Worm (Caenorhabditis elegans) whole organism, early embryonic: ENCODE measurements around the gene R07A4.2.

Experiments used
- B0310.2 ChIP-seq: sonication (generic microtip); optimal IDR thresholded peaks from 2 replicates; lab custom pipeline; 2016; ENCODE audit warnings: mild to moderate bottlenecking, missing genetic modification characterization, missing compliant biosample characterization
- F13C5.2 ChIP-seq: sonication (generic microtip); optimal IDR thresholded peaks from 2 replicates; lab custom pipeline; 2017; ENCODE audit warnings: mild to moderate bottlenecking, missing genetic modification characterization, inconsistent platforms, missing compliant biosample characterization
- aly-1 ChIP-seq: sonication (generic microtip); optimal IDR thresholded peaks from 2 replicates; lab custom pipeline; 2016; ENCODE audit warnings: missing genetic modification characterization, missing compliant biosample characterization
- ama-1 ChIP-seq: fragments of 150-350 bp; optimal IDR thresholded peaks from 2 replicates; lab custom pipeline; 2014
- ceh-13 ChIP-seq: fragments of 200-800 bp; sonication (Bioruptor generic); optimal IDR thresholded peaks from 2 replicates; lab custom pipeline; 2018; ENCODE audit warnings: mild to moderate bottlenecking, missing genetic modification characterization, missing compliant biosample characterization
- ceh-36 ChIP-seq: sonication (generic microtip); optimal IDR thresholded peaks from 2 replicates; lab custom pipeline; 2016; ENCODE audit warnings: missing genetic modification characterization, inconsistent platforms, missing compliant biosample characterization
- ets-7 ChIP-seq: sonication (generic microtip); optimal IDR thresholded peaks from 2 replicates; lab custom pipeline; 2016; ENCODE audit warnings: missing genotype, missing genetic modification characterization, missing compliant biosample characterization
- flt-1 ChIP-seq: fragments of 200-800 bp; sonication (Bioruptor generic); IDR thresholded peaks from 2 replicates; pipeline ENCODE4 v1.3.6; 2022; ENCODE audit warnings: missing genetic modification characterization, missing compliant biosample characterization
- hmbx-1 ChIP-seq: sonication (generic microtip); optimal IDR thresholded peaks from 2 replicates; lab custom pipeline; 2016; ENCODE audit warnings: mild to moderate bottlenecking, missing genetic modification characterization, missing compliant biosample characterization
- hmg-4 ChIP-seq: fragments of 200-800 bp; sonication (Bioruptor generic); optimal IDR thresholded peaks from 2 replicates; lab custom pipeline; 2018; ENCODE audit warnings: mild to moderate bottlenecking, missing genetic modification characterization, missing compliant biosample characterization
- hnd-1 ChIP-seq: sonication (generic microtip); optimal IDR thresholded peaks from 2 replicates; lab custom pipeline; 2016; ENCODE audit warnings: missing genetic modification characterization, missing compliant biosample characterization
- pes-1 ChIP-seq: fragments of 200-800 bp; sonication (Bioruptor generic); IDR thresholded peaks from 2 replicates; pipeline ENCODE4 v1.3.6; 2022; ENCODE audit warnings: missing genetic modification reagents, missing genetic modification characterization, missing compliant biosample characterization
- scrt-1 ChIP-seq: fragments of 200-800 bp; sonication (Bioruptor generic); IDR thresholded peaks from 2 replicates; pipeline ENCODE4 v1.3.6; 2022; ENCODE audit warnings: missing genetic modification characterization, missing compliant biosample characterization
- sea-1 ChIP-seq: fragments of 200-800 bp; sonication (Bioruptor generic); conservative IDR thresholded peaks from 2 replicates; pipeline ENCODE4 v1.3.6; 2022; ENCODE audit warnings: missing genetic modification characterization, missing compliant biosample characterization
- tbx-11 ChIP-seq: fragments of 200-800 bp; sonication (Bioruptor generic); IDR thresholded peaks from 2 replicates; pipeline ENCODE4 v1.3.6; 2022; ENCODE audit warnings: missing genetic modification characterization, missing compliant biosample characterization
- tbx-37 ChIP-seq: fragments of 200-800 bp; sonication (Bioruptor generic); conservative IDR thresholded peaks from 2 replicates; pipeline ENCODE4 v1.3.6; 2022; ENCODE audit warnings: missing genetic modification reagents, missing genetic modification characterization, missing compliant biosample characterization
- tra-4 ChIP-seq: sonication (generic microtip); optimal IDR thresholded peaks from 2 replicates; lab custom pipeline; 2017; ENCODE audit warnings: missing genetic modification characterization, missing compliant biosample characterization

R07A4.2 gene

DNA sequence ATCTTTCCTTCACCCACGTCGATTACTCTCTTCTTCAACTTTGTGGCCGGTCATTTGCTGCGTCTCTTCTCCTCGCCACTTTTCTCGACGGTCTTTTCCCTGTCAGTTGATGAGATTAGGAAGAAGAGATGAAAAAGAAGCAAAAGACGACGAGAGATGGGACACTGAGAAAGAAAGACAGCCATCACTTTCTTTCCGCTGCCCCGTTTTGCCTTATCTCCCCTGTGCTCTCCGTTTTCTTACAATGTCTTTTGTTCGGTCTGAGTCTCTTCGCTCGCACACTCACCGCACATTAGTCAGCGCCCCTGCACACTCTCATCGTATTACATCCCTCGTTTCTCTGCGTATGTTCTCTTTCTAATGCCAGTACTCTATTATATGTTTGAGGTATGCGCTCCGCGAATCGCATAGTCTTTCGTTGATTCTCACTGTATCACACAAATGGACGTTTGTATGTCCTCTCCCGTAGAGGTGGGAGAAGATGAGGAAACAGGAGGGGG, 19.9 kb upstream of the R07A4.2 start:
- TF ChIP-seq hmg-4 (GFP tag; lab: Kevin White, UChicago) (peak; percentile 88), pes-1 (GFP tag; lab: Robert Waterston, UW) (no peak), tra-4 (tag; lab: Kevin White, UChicago) (no peak), ceh-13 (GFP tag; lab: Kevin White, UChicago) (peak; percentile 28), ets-7 (tag; lab: Kevin White, UChicago) (peak; percentile 22), ceh-36 (tag; lab: Kevin White, UChicago) (no peak), scrt-1 (GFP tag; lab: Robert Waterston, UW) (no peak), aly-1 (tag; lab: Kevin White, UChicago) (peak; percentile 46), tbx-37 (GFP tag; lab: Robert Waterston, UW) (no peak), flt-1 (GFP tag; lab: Robert Waterston, UW) (0 out of 2 replicates have a peak, but pooled peaks have one; percentile 6), tbx-11 (GFP tag; lab: Robert Waterston, UW) (no peak), sea-1 (no peak), F13C5.2 (peak; percentile 82), B0310.2 (tag; lab: Kevin White, UChicago) (peak; percentile 52), hmbx-1 (tag; lab: Kevin White, UChicago) (no peak), hnd-1 (tag; lab: Kevin White, UChicago) (peak; percentile 3), ama-1 (no peak)

- TF ChIP-seq ama-1 (no peak), flt-1 (GFP tag; lab: Robert Waterston, UW) (no peak), aly-1 (tag; lab: Kevin White, UChicago) (no peak), pes-1 (GFP tag; lab: Robert Waterston, UW) (no peak)
Measured at ce11 chrX:10763383-10763782, 17.1 kb upstream of the R07A4.2 start.

ce11 chrX:10760958-10761357, 14.7 kb upstream of the R07A4.2 start:
- TF ChIP-seq ama-1, result no peak
- no peak for TF ChIP-seq ets-7 (tag; lab: Kevin White, UChicago)
- TF ChIP-seq aly-1 (tag; lab: Kevin White, UChicago), result no peak
- TF ChIP-seq hmbx-1 (tag; lab: Kevin White, UChicago), result no peak
- TF ChIP-seq tra-4 (tag; lab: Kevin White, UChicago), result no peak
- TF ChIP-seq ceh-13 (GFP tag; lab: Kevin White, UChicago), result no peak
- TF ChIP-seq hnd-1 (tag; lab: Kevin White, UChicago), result no peak
- TF ChIP-seq scrt-1 (GFP tag; lab: Robert Waterston, UW), result no peak
- no peak for TF ChIP-seq pes-1 (GFP tag; lab: Robert Waterston, UW)
- TF ChIP-seq B0310.2 (tag; lab: Kevin White, UChicago), result no peak
- TF ChIP-seq tbx-37 (GFP tag; lab: Robert Waterston, UW), result no peak
- no peak for TF ChIP-seq ceh-36 (tag; lab: Kevin White, UChicago)
- no peak for TF ChIP-seq tbx-11 (GFP tag; lab: Robert Waterston, UW)
- TF ChIP-seq F13C5.2, result no peak
- TF ChIP-seq hmg-4 (GFP tag; lab: Kevin White, UChicago), result no peak
- TF ChIP-seq sea-1, result no peak
- no peak for TF ChIP-seq flt-1 (GFP tag; lab: Robert Waterston, UW)

DNA sequence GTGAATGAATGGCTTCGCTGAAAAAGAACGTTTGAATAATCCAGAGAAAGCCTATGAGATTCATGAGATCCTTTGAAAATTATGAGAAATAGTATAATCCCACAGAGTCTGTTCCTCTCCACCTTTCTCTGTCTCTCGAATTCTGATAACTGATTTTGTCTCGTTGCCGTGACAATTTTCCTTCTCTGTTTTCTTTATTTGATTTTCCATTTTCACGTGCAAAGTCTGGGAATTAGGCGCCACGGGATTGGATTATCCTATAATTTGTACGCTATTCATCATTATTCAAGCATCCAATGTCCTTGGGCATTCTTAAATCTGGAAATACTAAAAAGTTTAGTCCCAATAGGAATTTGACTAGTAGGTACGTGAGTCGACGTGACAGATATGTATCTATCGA, 12.2 kb upstream of the R07A4.2 start:
- TF ChIP-seq ets-7 (tag; lab: Kevin White, UChicago), result no peak
- no peak for TF ChIP-seq ceh-13 (GFP tag; lab: Kevin White, UChicago)
- no peak for TF ChIP-seq hnd-1 (tag; lab: Kevin White, UChicago)
- TF ChIP-seq tra-4 (tag; lab: Kevin White, UChicago), result no peak
- no peak for TF ChIP-seq tbx-37 (GFP tag; lab: Robert Waterston, UW)
- TF ChIP-seq F13C5.2, result no peak
- TF ChIP-seq B0310.2 (tag; lab: Kevin White, UChicago), result no peak
- TF ChIP-seq tbx-11 (GFP tag; lab: Robert Waterston, UW), result no peak
- TF ChIP-seq ama-1, result no peak
- TF ChIP-seq pes-1 (GFP tag; lab: Robert Waterston, UW), result no peak
- TF ChIP-seq sea-1, result no peak
- TF ChIP-seq flt-1 (GFP tag; lab: Robert Waterston, UW), result no peak

- TF ChIP-seq tra-4 (tag; lab: Kevin White, UChicago), result no peak
- TF ChIP-seq hnd-1 (tag; lab: Kevin White, UChicago), result no peak
- TF ChIP-seq tbx-37 (GFP tag; lab: Robert Waterston, UW), result no peak
- no peak for TF ChIP-seq hmg-4 (GFP tag; lab: Kevin White, UChicago)
- no peak for TF ChIP-seq flt-1 (GFP tag; lab: Robert Waterston, UW)
- TF ChIP-seq sea-1, result no peak
Measured at ce11 chrX:10757608-10758007, 11.3 kb upstream of the R07A4.2 start, which contains the start of gene R07A4.4. Gene R07A4.4 (minus strand): TSS chrX:10757708.

DNA sequence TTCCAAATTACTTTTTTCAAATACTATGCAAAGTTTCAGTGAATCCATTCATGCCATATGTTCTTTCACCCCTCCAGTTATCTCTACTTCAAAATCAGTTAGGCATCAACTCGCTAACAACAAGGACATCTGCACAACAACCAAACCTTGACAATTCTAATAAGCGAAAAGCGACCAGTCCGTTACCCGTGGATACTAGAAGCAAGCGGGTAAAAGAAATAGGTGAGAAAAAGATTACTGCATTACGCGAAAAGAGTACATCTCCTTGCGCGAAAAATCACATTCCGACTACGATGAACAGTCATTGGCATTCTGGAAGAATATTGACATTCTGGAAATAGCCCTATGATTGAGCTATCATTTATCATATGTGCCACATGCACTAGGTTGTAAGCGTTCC, 9.9 kb upstream of the R07A4.2 start:
- TF ChIP-seq ceh-36 (tag; lab: Kevin White, UChicago) (no peak), ets-7 (tag; lab: Kevin White, UChicago) (no peak), hmbx-1 (tag; lab: Kevin White, UChicago) (no peak), ama-1 (no peak), pes-1 (GFP tag; lab: Robert Waterston, UW) (no peak), flt-1 (GFP tag; lab: Robert Waterston, UW) (no peak), tra-4 (tag; lab: Kevin White, UChicago) (no peak), scrt-1 (GFP tag; lab: Robert Waterston, UW) (no peak), ceh-13 (GFP tag; lab: Kevin White, UChicago) (no peak), hmg-4 (GFP tag; lab: Kevin White, UChicago) (no peak), aly-1 (tag; lab: Kevin White, UChicago) (no peak), F13C5.2 (no peak)

- no peak for TF ChIP-seq pes-1 (GFP tag; lab: Robert Waterston, UW)
- TF ChIP-seq scrt-1 (GFP tag; lab: Robert Waterston, UW), result no peak
- TF ChIP-seq sea-1, result no peak
Measured at ce11 chrX:10754532-10754931, 8.2 kb upstream of the R07A4.2 start.
